Worm (Caenorhabditis elegans): Measurements from ENCODE around the gene epg-9.

The epg-9 gene

ce11 chrIV:2639666-2640273 is 38.8 kb downstream of the epg-9 start (continued):
- TF ChIP-seq nhr-102 (tag; optimal IDR thresholded peaks at IDR 0.05) = peak; percentile 68
- no peak for TF ChIP-seq nhr-48 (tag; optimal IDR thresholded peaks at IDR 0.05)
- TF ChIP-seq lin-15B (tag; optimal IDR thresholded peaks at IDR 0.05) = no peak
- peak; percentile 47 for TF ChIP-seq dpl-1 (GFP tag; optimal IDR thresholded peaks at IDR 0.05)
- TF ChIP-seq pqm-1 (tag; optimal IDR thresholded peaks at IDR 0.05) = no peak
- peak; percentile 51 for TF ChIP-seq snpc-1.2 (GFP tag; IDR thresholded peaks at IDR 0.05)
- TF ChIP-seq Y5F2A.4 (GFP tag; optimal IDR thresholded peaks at IDR 0.05) = peak; percentile 73
- TF ChIP-seq nhr-41 (GFP tag; IDR thresholded peaks at IDR 0.05) = peak; percentile 94; the same call in 1 of the 2 replicates
- TF ChIP-seq T26A8.4 (GFP tag; IDR thresholded peaks at IDR 0.05) = no peak; the same call in 1 of the 2 replicates
- TF ChIP-seq F10B5.3 (tag; optimal IDR thresholded peaks at IDR 0.05) = no peak
- TF ChIP-seq fos-1 (tag; optimal IDR thresholded peaks at IDR 0.05) = no peak
- TF ChIP-seq mxl-3 (GFP tag; optimal IDR thresholded peaks at IDR 0.05) = no peak
- TF ChIP-seq ces-1 (GFP tag; optimal IDR thresholded peaks at IDR 0.05) = no peak
- no peak for TF ChIP-seq nhr-6 (tag; optimal IDR thresholded peaks at IDR 0.05)
- peak; percentile 32 for TF ChIP-seq hlh-30 (tag; optimal IDR thresholded peaks at IDR 0.05; ENCODE audit: insufficient read depth)

ce11 chrIV:2640950-2641349 is 40.0 kb downstream of the epg-9 start, which contains the start of the genes mdf-2 and nduv-3:
Gene mdf-2, minus strand, starts transcription at chrIV:2641125.
Gene nduv-3, plus strand, starts transcription at chrIV:2641310.
- TF ChIP-seq dmd-8 (GFP tag; IDR thresholded peaks at IDR 0.05) = no peak
- TF ChIP-seq ama-1 (optimal IDR thresholded peaks at IDR 0.05) = no peak
- peak; percentile 82 for TF ChIP-seq mes-2 (tag; optimal IDR thresholded peaks at IDR 0.05; ENCODE audit: poor library complexity, severe bottlenecking)
- TF ChIP-seq lsy-2 (tag; optimal IDR thresholded peaks at IDR 0.05) = peak in 1 of 2 experiments; percentile 91
- TF ChIP-seq lim-7 (GFP tag; IDR thresholded peaks at IDR 0.05) = no peak
- no peak for TF ChIP-seq lir-3 (tag; optimal IDR thresholded peaks at IDR 0.05)
- TF ChIP-seq ceh-20 (GFP tag; IDR thresholded peaks at IDR 0.05) = peak; percentile 64
- no peak for TF ChIP-seq mxl-2 (GFP tag; conservative IDR thresholded peaks at IDR 0.05)
- no peak for TF ChIP-seq vab-7 (GFP tag; IDR thresholded peaks at IDR 0.05)
- TF ChIP-seq ZK546.5 (tag; optimal IDR thresholded peaks at IDR 0.05) = no peak
- no peak for TF ChIP-seq egl-27 (tag; optimal IDR thresholded peaks at IDR 0.05)
- no peak for TF ChIP-seq pqm-1 (tag; optimal IDR thresholded peaks at IDR 0.05)
- peak; percentile 74 for TF ChIP-seq mep-1 (tag; optimal IDR thresholded peaks at IDR 0.05)
- TF ChIP-seq dmd-9 (GFP tag; IDR thresholded peaks at IDR 0.05) = no peak
- TF ChIP-seq dmd-6 (GFP tag; IDR thresholded peaks at IDR 0.05) = peak; percentile 35
- TF ChIP-seq zip-2 (tag; optimal IDR thresholded peaks at IDR 0.05) = no peak
- no peak for TF ChIP-seq nhr-77 (tag; optimal IDR thresholded peaks at IDR 0.05)
- no peak for TF ChIP-seq skn-1 (tag; optimal IDR thresholded peaks at IDR 0.05)
- TF ChIP-seq tag-97 (GFP tag; IDR thresholded peaks at IDR 0.05) = no peak
- no peak for TF ChIP-seq Y105C5A.15 (GFP tag; IDR thresholded peaks at IDR 0.05)
- no peak for TF ChIP-seq nhr-25 (tag; optimal IDR thresholded peaks at IDR 0.05; ENCODE audit: borderline replicate concordance, insufficient read depth)
- peak; percentile 58 for TF ChIP-seq nhr-6 (tag; optimal IDR thresholded peaks at IDR 0.05)
- TF ChIP-seq nhr-48 (tag; optimal IDR thresholded peaks at IDR 0.05) = no peak
- peak; percentile 61; the same call in 1 of the 2 replicates for TF ChIP-seq hmg-1.1 (GFP tag; IDR thresholded peaks at IDR 0.05)
- no peak for TF ChIP-seq spr-3 (GFP tag; optimal IDR thresholded peaks at IDR 0.05)
- TF ChIP-seq nhr-11 (tag; optimal IDR thresholded peaks at IDR 0.05) = peak; percentile 54
- TF ChIP-seq R02D3.7 (tag; optimal IDR thresholded peaks at IDR 0.05) = no peak
- no peak for TF ChIP-seq tra-1 (GFP tag; IDR thresholded peaks at IDR 0.05)
- peak in 1 of 2 experiments; percentile 59 for TF ChIP-seq unc-62 (GFP tag; optimal IDR thresholded peaks at IDR 0.05 in 1 of 2)
- no peak for TF ChIP-seq unc-62 (tag; optimal IDR thresholded peaks at IDR 0.05)
- no peak for TF ChIP-seq daf-16 (GFP tag; optimal IDR thresholded peaks at IDR 0.05)
- TF ChIP-seq daf-16 (tag; optimal IDR thresholded peaks at IDR 0.05) = peak; percentile 33
- TF ChIP-seq arid-1 (GFP tag; conservative IDR thresholded peaks at IDR 0.05) = no peak
- no peak for TF ChIP-seq unc-39 (tag; optimal IDR thresholded peaks at IDR 0.05)
- TF ChIP-seq zfp-2 (tag; optimal IDR thresholded peaks at IDR 0.05) = no peak
- no peak for TF ChIP-seq attf-4 (tag; optimal IDR thresholded peaks at IDR 0.05)
- no peak for TF ChIP-seq sdz-12 (GFP tag; optimal IDR thresholded peaks at IDR 0.05)
- peak; percentile 27 for TF ChIP-seq duxl-1 (tag; optimal IDR thresholded peaks at IDR 0.05; ENCODE audit: poor library complexity)
- no peak for TF ChIP-seq ztf-11 (tag; optimal IDR thresholded peaks at IDR 0.05)
